Worm (Caenorhabditis elegans): ENCODE data around the gene wdr-20.

Gene wdr-20

ce11 chrV:10173653-10174052 is 39.7 kb upstream of the wdr-20 start, which contains the start of gene egl-3:
Gene egl-3 (minus strand): TSS chrV:10173753.
- no peak for TF ChIP-seq nhr-25 (tag; optimal IDR thresholded peaks at IDR 0.05)
- TF ChIP-seq fos-1 (tag; optimal IDR thresholded peaks at IDR 0.05), result no peak
- no peak for TF ChIP-seq unc-39 (tag; optimal IDR thresholded peaks at IDR 0.05)
- TF ChIP-seq elt-3 (tag; optimal IDR thresholded peaks at IDR 0.05), result no peak
- no peak for TF ChIP-seq ceh-16 (tag; optimal IDR thresholded peaks at IDR 0.05)
- no peak for TF ChIP-seq ztf-1 (GFP tag; conservative IDR thresholded peaks at IDR 0.05)
- no peak for TF ChIP-seq nhr-23 (tag; optimal IDR thresholded peaks at IDR 0.05)

- TF ChIP-seq unc-39 (tag; optimal IDR thresholded peaks at IDR 0.05) (no peak), ceh-82 (tag; optimal IDR thresholded peaks at IDR 0.05) (no peak), unc-62 (GFP tag; optimal IDR thresholded peaks at IDR 0.05) (no peak), sem-4 (tag; optimal IDR thresholded peaks at IDR 0.05) (no peak), ztf-4 (tag; optimal IDR thresholded peaks at IDR 0.05) (peak; percentile 13), ztf-11 (tag; optimal IDR thresholded peaks at IDR 0.05) (no peak), unc-55 (GFP tag; optimal IDR thresholded peaks at IDR 0.05) (peak; percentile 51), ZK546.5 (tag; optimal IDR thresholded peaks at IDR 0.05) (no peak), dmd-4 (tag; optimal IDR thresholded peaks at IDR 0.05) (no peak), lin-13 (GFP tag; optimal IDR thresholded peaks at IDR 0.05) (no peak), lsy-2 (tag; optimal IDR thresholded peaks at IDR 0.05) (peak in 1 of 2 experiments; percentile 40), crh-2 (tag; optimal IDR thresholded peaks at IDR 0.05) (peak; percentile 40), egl-27 (tag; optimal IDR thresholded peaks at IDR 0.05) (no peak), nhr-6 (tag; optimal IDR thresholded peaks at IDR 0.05) (no peak), nhr-11 (tag; optimal IDR thresholded peaks at IDR 0.05) (no peak), nhr-77 (tag; optimal IDR thresholded peaks at IDR 0.05) (no peak), nhr-23 (tag; optimal IDR thresholded peaks at IDR 0.05) (no peak), Y55F3AM.14 (GFP tag; optimal IDR thresholded peaks at IDR 0.05) (no peak), mbf-1 (tag; optimal IDR thresholded peaks at IDR 0.05) (no peak), sma-3 (GFP tag; optimal IDR thresholded peaks at IDR 0.05) (no peak), nhr-237 (tag; optimal IDR thresholded peaks at IDR 0.05) (peak; percentile 8), snpc-4 (tag; optimal IDR thresholded peaks at IDR 0.05) (no peak), fos-1 (tag; optimal IDR thresholded peaks at IDR 0.05) (no peak), elt-3 (tag; optimal IDR thresholded peaks at IDR 0.05) (no peak)
Measured at ce11 chrV:10168870-10169269, 34.9 kb upstream of the wdr-20 start.

- TF ChIP-seq nhr-129 (tag; optimal IDR thresholded peaks at IDR 0.05) (no peak), ceh-16 (tag; optimal IDR thresholded peaks at IDR 0.05) (no peak), ztf-1 (GFP tag; conservative IDR thresholded peaks at IDR 0.05) (no peak)
Measured at ce11 chrV:10166368-10166767, 32.4 kb upstream of the wdr-20 start, which contains the start of gene C51E3.6. Gene C51E3.6 (minus strand): TSS chrV:10166468.

- TF ChIP-seq skn-1 (tag; optimal IDR thresholded peaks at IDR 0.05), result peak; percentile 36
- TF ChIP-seq mbf-1 (tag; optimal IDR thresholded peaks at IDR 0.05), result no peak
- TF ChIP-seq crh-2 (tag; optimal IDR thresholded peaks at IDR 0.05), result peak; percentile 67
- no peak for TF ChIP-seq F13H6.1 (tag; optimal IDR thresholded peaks at IDR 0.05)
- peak; percentile 94 for TF ChIP-seq fos-1 (tag; optimal IDR thresholded peaks at IDR 0.05)
- TF ChIP-seq sma-9 (GFP tag; optimal IDR thresholded peaks at IDR 0.05), result peak; percentile 69
- TF ChIP-seq sma-9 (tag; optimal IDR thresholded peaks at IDR 0.05), result no peak
- TF ChIP-seq C34F6.9 (tag; optimal IDR thresholded peaks at IDR 0.05), result no peak
- TF ChIP-seq R02D3.7 (tag; optimal IDR thresholded peaks at IDR 0.05), result no peak
- no peak for TF ChIP-seq ztf-11 (tag; optimal IDR thresholded peaks at IDR 0.05)
- peak in 1 of 2 experiments; percentile 14 for TF ChIP-seq mdl-1 (tag; optimal IDR thresholded peaks at IDR 0.05)
- no peak for TF ChIP-seq nhr-237 (tag; optimal IDR thresholded peaks at IDR 0.05)
- TF ChIP-seq sma-3 (GFP tag; optimal IDR thresholded peaks at IDR 0.05), result no peak
Measured at ce11 chrV:10160954-10161353, 27.0 kb upstream of the wdr-20 start, which contains the start of gene C51E3.10. Gene C51E3.10 (minus strand): TSS chrV:10161134.

- TF ChIP-seq mbf-1 (tag; optimal IDR thresholded peaks at IDR 0.05) (no peak), ztf-4 (tag; optimal IDR thresholded peaks at IDR 0.05) (no peak), elt-3 (tag; optimal IDR thresholded peaks at IDR 0.05) (no peak), fos-1 (tag; optimal IDR thresholded peaks at IDR 0.05) (peak; percentile 65), sma-9 (GFP tag; optimal IDR thresholded peaks at IDR 0.05) (peak; percentile 36), sma-9 (tag; optimal IDR thresholded peaks at IDR 0.05) (no peak)
Measured at ce11 chrV:10159972-10160371, 26.0 kb upstream of the wdr-20 start.
